Worm (Caenorhabditis elegans): ENCODE data around the gene sfxn-1.2.

DNA sequence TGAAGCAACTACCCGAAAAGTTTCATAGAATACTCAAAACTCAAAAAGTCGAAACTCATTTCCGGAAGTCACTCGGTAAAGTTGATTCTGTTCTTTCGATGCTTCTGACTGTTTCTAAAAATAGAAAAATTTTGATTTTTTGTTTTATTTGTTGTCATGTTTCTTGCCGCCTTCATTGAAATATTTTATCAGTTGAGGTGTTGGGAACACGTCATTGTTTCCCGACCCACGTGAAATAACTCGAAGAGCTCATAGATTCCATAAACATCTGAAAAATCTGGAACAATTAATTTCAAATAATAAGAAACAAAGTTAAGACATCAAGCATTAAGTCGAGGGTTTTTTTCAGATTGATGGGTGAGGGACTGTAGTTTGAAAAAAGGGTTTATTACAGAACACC is 30.9 kb upstream of the sfxn-1.2 start:
- no peak for TF ChIP-seq tbx-7 (tag; optimal IDR thresholded peaks at IDR 0.05)
- no peak for TF ChIP-seq unc-42 (tag; optimal IDR thresholded peaks at IDR 0.05)
- TF ChIP-seq odd-2 (tag; optimal IDR thresholded peaks at IDR 0.05) = no peak
- no peak for TF ChIP-seq dmd-4 (tag; optimal IDR thresholded peaks at IDR 0.05; ENCODE audit: borderline replicate concordance)
- TF ChIP-seq nfya-1 (tag; optimal IDR thresholded peaks at IDR 0.05) = no peak
- TF ChIP-seq eyg-1 (tag; optimal IDR thresholded peaks at IDR 0.05) = no peak
- no peak for TF ChIP-seq lim-6 (tag; optimal IDR thresholded peaks at IDR 0.05)
